Worm (Caenorhabditis elegans): Measurements from ENCODE around the gene Y55F3AM.11.

Gene Y55F3AM.11

DNA sequence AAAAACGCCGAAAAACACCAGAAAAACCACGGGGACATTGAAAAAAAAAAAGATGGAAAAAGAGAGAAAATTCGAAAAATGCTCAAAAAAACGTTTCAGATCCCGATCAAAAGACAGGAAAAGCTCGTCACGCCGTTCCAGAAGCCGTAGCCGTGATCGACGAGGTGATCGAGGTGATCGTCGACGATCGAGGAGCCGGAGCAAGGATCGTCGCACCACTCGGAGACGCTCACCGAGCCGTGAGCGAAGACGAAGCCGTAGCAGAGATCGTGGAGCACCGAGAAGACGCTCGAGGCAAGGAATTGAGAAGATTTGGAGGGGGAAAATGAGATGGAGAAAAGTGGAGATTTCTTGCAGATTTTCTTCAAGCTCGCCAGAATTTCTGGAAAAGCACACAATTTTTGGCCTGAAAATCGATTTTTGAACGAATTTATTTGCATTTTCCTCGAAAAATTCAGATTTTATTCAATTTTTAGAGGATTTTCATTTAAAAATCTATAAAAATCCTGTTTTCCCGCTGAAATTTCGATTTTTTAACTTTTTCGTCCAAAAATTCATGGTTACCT is 30.9 kb downstream of the Y55F3AM.11 start:
- no peak for TF ChIP-seq C16A3.4 (tag; optimal IDR thresholded peaks at IDR 0.05)
- peak; percentile 61 for TF ChIP-seq nhr-85 (tag)
- no peak for TF ChIP-seq efl-1 (optimal IDR thresholded peaks at IDR 0.05)
- peak in 1 of 2 experiments; percentile 74 for TF ChIP-seq efl-1 (GFP tag; optimal IDR thresholded peaks at IDR 0.05 in 1 of 2)

DNA sequence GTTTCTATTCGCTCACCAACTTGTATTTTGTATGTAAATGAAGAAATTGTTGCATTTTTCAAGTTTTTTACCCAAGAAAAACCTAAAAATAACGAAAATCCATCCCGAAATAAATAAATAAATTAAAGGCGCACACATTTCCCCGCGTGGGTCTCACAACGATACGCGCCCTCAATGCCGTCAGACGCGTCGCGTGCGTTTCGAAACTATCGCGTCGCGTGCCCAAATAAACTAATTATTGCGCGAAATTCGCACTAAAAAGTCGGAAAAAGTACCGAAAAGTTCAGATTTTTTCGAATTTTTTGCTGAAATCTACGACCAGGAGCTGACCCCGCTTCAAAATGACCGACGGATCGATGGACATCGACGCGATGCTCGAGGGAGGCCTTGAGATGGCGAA is 31.7 kb downstream of the Y55F3AM.11 start, which contains the start of gene rbm-39:
Gene rbm-39 (plus strand): TSS at position 178 of the 400 bp plus-strand sequence.
- TF ChIP-seq egl-27 (tag; optimal IDR thresholded peaks at IDR 0.05) (no peak), snpc-4 (tag; optimal IDR thresholded peaks at IDR 0.05) (peak; percentile 14), nhr-71 (tag; optimal IDR thresholded peaks at IDR 0.05) (peak; percentile 93), sox-4 (tag; optimal IDR thresholded peaks at IDR 0.05) (peak; percentile 29), nhr-237 (tag; optimal IDR thresholded peaks at IDR 0.05) (peak; percentile 71), grh-1 (GFP tag; IDR thresholded peaks at IDR 0.05) (peak; percentile 66), tlp-1 (tag; optimal IDR thresholded peaks at IDR 0.05) (no peak), nhr-12 (tag; optimal IDR thresholded peaks at IDR 0.05) (no peak), fos-1 (tag; optimal IDR thresholded peaks at IDR 0.05) (peak; percentile 69), lin-35 (GFP tag; optimal IDR thresholded peaks at IDR 0.05) (peak; percentile 88 to 90), nhr-20 (tag; optimal IDR thresholded peaks at IDR 0.05) (peak; percentile 83), nhr-77 (tag; optimal IDR thresholded peaks at IDR 0.05) (peak; percentile 64), hlh-17 (GFP tag; optimal IDR thresholded peaks at IDR 0.05; ENCODE audit: borderline replicate concordance) (no peak), ztf-4 (tag; optimal IDR thresholded peaks at IDR 0.05) (peak; percentile 49), unc-30 (tag; optimal IDR thresholded peaks at IDR 0.05) (no peak), mdl-1 (tag; optimal IDR thresholded peaks at IDR 0.05) (peak in 1 of 2 experiments; percentile 78), sup-37 (GFP tag; optimal IDR thresholded peaks at IDR 0.05) (peak; percentile 54), ceh-90 (tag; optimal IDR thresholded peaks at IDR 0.05) (no peak), nhr-19 (GFP tag; conservative IDR thresholded peaks at IDR 0.05) (peak; percentile 83), nhr-85 (tag) (peak; percentile 92), efl-3 (GFP tag; optimal IDR thresholded peaks at IDR 0.05) (no peak), C04F5.9 (tag; optimal IDR thresholded peaks at IDR 0.05) (peak; percentile 68), unc-98 (GFP tag; IDR thresholded peaks at IDR 0.05) (no peak), unc-130 (tag; optimal IDR thresholded peaks at IDR 0.05) (peak; percentile 94), ama-1 (optimal IDR thresholded peaks at IDR 0.05) (peak; percentile 57), zip-4 (GFP tag; optimal IDR thresholded peaks at IDR 0.05) (peak; percentile 72), tbx-2 (tag; optimal IDR thresholded peaks at IDR 0.05) (peak; percentile 86), unc-86 (tag; optimal IDR thresholded peaks at IDR 0.05) (peak; percentile 84), lin-15B (tag; optimal IDR thresholded peaks at IDR 0.05) (peak; percentile 86), C34B4.2 (tag; optimal IDR thresholded peaks at IDR 0.05) (no peak), elt-3 (tag; optimal IDR thresholded peaks at IDR 0.05) (peak in 2 of 6 experiments; percentile 57 to 88), nhr-76 (tag; optimal IDR thresholded peaks at IDR 0.05) (no peak), lin-14 (GFP tag; optimal IDR thresholded peaks at IDR 0.05) (peak; percentile 88), ceh-63 (GFP tag; optimal IDR thresholded peaks at IDR 0.05) (no peak), efl-1 (optimal IDR thresholded peaks at IDR 0.05) (peak; percentile 86 to 88), efl-1 (GFP tag; optimal IDR thresholded peaks at IDR 0.05 in 1 of 2) (peak; percentile 81 to 98), ztf-11 (tag; optimal IDR thresholded peaks at IDR 0.05) (peak in 1 of 2 experiments; percentile 34), lin-13 (GFP tag; optimal IDR thresholded peaks at IDR 0.05) (peak; percentile 90), aha-1 (tag; optimal IDR thresholded peaks at IDR 0.05) (no peak), blmp-1 (tag; optimal IDR thresholded peaks at IDR 0.05) (peak; percentile 79), snu-23 (GFP tag; optimal IDR thresholded peaks at IDR 0.05) (peak; percentile 93), hlh-4 (tag; optimal IDR thresholded peaks at IDR 0.05) (no peak), swsn-7 (tag; optimal IDR thresholded peaks at IDR 0.05) (peak; percentile 88), lir-3 (tag; optimal IDR thresholded peaks at IDR 0.05; ENCODE audit: poor library complexity) (no peak), isw-1 (GFP tag; IDR thresholded peaks at IDR 0.05) (peak; percentile 95), ets-5 (GFP tag; IDR thresholded peaks at IDR 0.05) (no peak), nhr-47 (tag; optimal IDR thresholded peaks at IDR 0.05) (peak; percentile 92), jun-1 (tag; optimal IDR thresholded peaks at IDR 0.05) (peak; percentile 81), lsy-2 (tag; optimal IDR thresholded peaks at IDR 0.05) (peak; percentile 91 to 93), vab-15 (tag; optimal IDR thresholded peaks at IDR 0.05) (peak; percentile 89)
